Worm (Caenorhabditis elegans): ENCODE data around the gene B0563.5.

B0563.5 gene

ce11 chrX:9154216-9154615 lies 8.3 kb downstream of the B0563.5 start, which contains the start of gene B0563.7:
Gene B0563.7, minus strand, starts transcription at chrX:9154316.
- TF ChIP-seq hnd-1 (tag; optimal IDR thresholded peaks at IDR 0.05): no peak
- no peak for TF ChIP-seq sea-1 (GFP tag; conservative IDR thresholded peaks at IDR 0.05)

- TF ChIP-seq hnd-1 (tag; optimal IDR thresholded peaks at IDR 0.05): no peak
- TF ChIP-seq hmg-4 (GFP tag; optimal IDR thresholded peaks at IDR 0.05): no peak
- no peak for TF ChIP-seq tbx-11 (GFP tag; IDR thresholded peaks at IDR 0.05)
- no peak for TF ChIP-seq ama-1 (optimal IDR thresholded peaks at IDR 0.05)
Observed at ce11 chrX:9155751-9156150, 9.8 kb downstream of the B0563.5 start.

DNA sequence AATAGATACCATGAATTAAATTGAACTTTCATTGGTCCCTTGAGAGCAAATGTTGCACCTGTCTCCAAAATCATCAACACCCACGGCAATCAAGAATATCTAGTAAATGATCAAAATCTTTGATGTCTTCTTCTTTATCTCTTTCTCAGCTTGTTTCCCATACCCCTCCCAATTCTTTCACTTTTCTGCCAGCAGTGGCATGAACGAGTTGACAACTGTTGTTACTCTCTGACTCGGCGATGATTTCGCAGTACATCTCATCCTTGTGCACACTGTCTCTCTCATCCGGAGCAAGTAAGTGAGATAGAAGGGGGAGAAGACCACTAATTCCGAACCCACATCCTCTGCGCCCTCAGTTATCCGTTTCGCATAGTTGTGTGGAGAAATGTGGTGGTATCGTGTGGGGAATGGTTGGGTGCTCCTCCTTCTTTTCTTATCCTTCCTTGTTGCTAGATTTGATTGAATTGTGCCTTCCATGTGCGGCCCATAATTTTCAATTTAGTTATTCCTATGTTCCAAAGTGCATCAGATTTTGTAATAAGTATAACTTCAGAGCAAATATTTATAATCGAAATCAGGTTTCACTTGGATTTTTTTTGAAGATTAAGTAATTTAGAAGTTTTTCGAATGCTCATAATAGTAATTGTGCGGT lies 15.4 kb downstream of the B0563.5 start:
- no peak for TF ChIP-seq ama-1 (optimal IDR thresholded peaks at IDR 0.05)
- no peak for TF ChIP-seq ceh-36 (tag; optimal IDR thresholded peaks at IDR 0.05)
- TF ChIP-seq tbx-37 (GFP tag; conservative IDR thresholded peaks at IDR 0.05): no peak
- TF ChIP-seq tbx-11 (GFP tag; IDR thresholded peaks at IDR 0.05): no peak
- no peak for TF ChIP-seq ets-7 (tag; optimal IDR thresholded peaks at IDR 0.05)
- no peak for TF ChIP-seq F13C5.2 (tag; optimal IDR thresholded peaks at IDR 0.05)
- no peak for TF ChIP-seq flt-1 (GFP tag; IDR thresholded peaks at IDR 0.05)
- no peak for TF ChIP-seq hmg-4 (GFP tag; optimal IDR thresholded peaks at IDR 0.05)
- no peak for TF ChIP-seq scrt-1 (GFP tag; IDR thresholded peaks at IDR 0.05)

- TF ChIP-seq pes-1 (GFP tag; IDR thresholded peaks at IDR 0.05) (no peak), tbx-37 (GFP tag; conservative IDR thresholded peaks at IDR 0.05) (no peak), ets-7 (tag; optimal IDR thresholded peaks at IDR 0.05) (no peak), hnd-1 (tag; optimal IDR thresholded peaks at IDR 0.05) (no peak), aly-1 (tag; optimal IDR thresholded peaks at IDR 0.05) (no peak), ama-1 (optimal IDR thresholded peaks at IDR 0.05) (no peak), tbx-11 (GFP tag; IDR thresholded peaks at IDR 0.05) (no peak), F13C5.2 (tag; optimal IDR thresholded peaks at IDR 0.05) (no peak), flt-1 (GFP tag; IDR thresholded peaks at IDR 0.05) (no peak), scrt-1 (GFP tag; IDR thresholded peaks at IDR 0.05) (no peak), hmg-4 (GFP tag; optimal IDR thresholded peaks at IDR 0.05) (no peak), hmbx-1 (tag; optimal IDR thresholded peaks at IDR 0.05) (no peak), ceh-13 (GFP tag; optimal IDR thresholded peaks at IDR 0.05) (no peak), B0310.2 (tag; optimal IDR thresholded peaks at IDR 0.05) (no peak), tra-4 (tag; optimal IDR thresholded peaks at IDR 0.05) (no peak), ceh-36 (tag; optimal IDR thresholded peaks at IDR 0.05) (no peak), sea-1 (GFP tag; conservative IDR thresholded peaks at IDR 0.05) (no peak)
Observed at ce11 chrX:9162864-9163263, 16.9 kb downstream of the B0563.5 start, which contains the start of gene tsp-11. Gene tsp-11, plus strand, starts transcription at chrX:9163164.

DNA sequence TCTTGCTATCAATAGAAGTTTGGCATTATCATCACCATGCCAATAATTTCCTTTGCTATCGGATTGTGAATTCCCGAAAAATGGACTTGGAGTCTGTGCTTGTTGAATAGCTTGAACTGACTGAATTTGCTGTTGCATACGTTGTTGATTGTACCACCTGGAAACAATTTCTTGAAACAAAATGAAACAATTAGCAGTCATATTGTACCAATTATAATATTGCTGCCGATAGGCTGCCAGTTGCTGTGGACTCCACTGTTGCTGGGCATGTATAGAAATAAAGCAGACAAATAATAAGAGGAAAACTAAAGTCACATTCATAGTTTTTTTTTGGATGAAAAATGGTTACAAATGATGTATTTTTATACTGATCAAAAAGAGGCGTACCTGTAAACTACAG lies 21.0 kb downstream of the B0563.5 start, which contains the start of gene B0563.10:
TSS of gene B0563.10 (minus strand) at position 325 of the 400 bp plus-strand sequence.
- TF ChIP-seq ceh-36 (tag; optimal IDR thresholded peaks at IDR 0.05) (no peak), tra-4 (tag; optimal IDR thresholded peaks at IDR 0.05) (no peak), hnd-1 (tag; optimal IDR thresholded peaks at IDR 0.05) (no peak), scrt-1 (GFP tag; IDR thresholded peaks at IDR 0.05) (no peak), tbx-37 (GFP tag; conservative IDR thresholded peaks at IDR 0.05) (no peak), hmbx-1 (tag; optimal IDR thresholded peaks at IDR 0.05) (no peak), pes-1 (GFP tag; IDR thresholded peaks at IDR 0.05) (no peak), ama-1 (optimal IDR thresholded peaks at IDR 0.05) (no peak)

- TF ChIP-seq hnd-1 (tag; optimal IDR thresholded peaks at IDR 0.05) (no peak), flt-1 (GFP tag; IDR thresholded peaks at IDR 0.05) (no peak), ceh-36 (tag; optimal IDR thresholded peaks at IDR 0.05) (no peak), tbx-37 (GFP tag; conservative IDR thresholded peaks at IDR 0.05) (no peak), sea-1 (GFP tag; conservative IDR thresholded peaks at IDR 0.05) (no peak), B0310.2 (tag; optimal IDR thresholded peaks at IDR 0.05) (no peak), hmg-4 (GFP tag; optimal IDR thresholded peaks at IDR 0.05) (no peak), tra-4 (tag; optimal IDR thresholded peaks at IDR 0.05) (no peak), pes-1 (GFP tag; IDR thresholded peaks at IDR 0.05) (no peak), ama-1 (optimal IDR thresholded peaks at IDR 0.05) (no peak), ets-7 (tag; optimal IDR thresholded peaks at IDR 0.05) (no peak), aly-1 (tag; optimal IDR thresholded peaks at IDR 0.05) (no peak), hmbx-1 (tag; optimal IDR thresholded peaks at IDR 0.05) (no peak), F13C5.2 (tag; optimal IDR thresholded peaks at IDR 0.05) (no peak)
Observed at ce11 chrX:9168239-9168638, 22.3 kb downstream of the B0563.5 start, which contains the start of gene B0563.9. Gene B0563.9, plus strand, starts transcription at chrX:9168539.

DNA sequence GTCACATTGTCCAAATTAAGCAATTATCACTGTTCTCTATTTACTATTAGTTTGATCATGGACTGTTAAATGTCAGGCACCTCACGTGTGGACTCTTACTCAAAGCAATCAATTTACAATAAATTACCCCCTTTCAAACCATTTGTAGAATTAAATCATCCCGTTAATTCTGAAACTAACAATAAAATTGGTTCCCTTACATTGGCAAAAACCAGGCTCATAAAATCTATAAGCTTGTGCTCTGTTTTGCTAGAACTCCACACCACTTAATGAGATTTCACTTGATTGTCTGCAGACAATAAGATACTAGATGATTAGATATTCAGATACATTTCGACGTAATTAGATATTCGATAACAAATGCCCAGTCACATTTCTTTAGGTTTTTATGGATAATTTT lies 24.1 kb downstream of the B0563.5 start:
- TF ChIP-seq ets-7 (tag; optimal IDR thresholded peaks at IDR 0.05) (no peak), scrt-1 (GFP tag; IDR thresholded peaks at IDR 0.05) (no peak), sea-1 (GFP tag; conservative IDR thresholded peaks at IDR 0.05) (no peak), ama-1 (optimal IDR thresholded peaks at IDR 0.05) (no peak), hmbx-1 (tag; optimal IDR thresholded peaks at IDR 0.05) (no peak), pes-1 (GFP tag; IDR thresholded peaks at IDR 0.05) (no peak), tra-4 (tag; optimal IDR thresholded peaks at IDR 0.05) (no peak), ceh-36 (tag; optimal IDR thresholded peaks at IDR 0.05) (no peak), hnd-1 (tag; optimal IDR thresholded peaks at IDR 0.05) (no peak), aly-1 (tag; optimal IDR thresholded peaks at IDR 0.05) (no peak), tbx-37 (GFP tag; conservative IDR thresholded peaks at IDR 0.05) (no peak), B0310.2 (tag; optimal IDR thresholded peaks at IDR 0.05) (no peak), ceh-13 (GFP tag; optimal IDR thresholded peaks at IDR 0.05) (no peak), F13C5.2 (tag; optimal IDR thresholded peaks at IDR 0.05) (no peak), hmg-4 (GFP tag; optimal IDR thresholded peaks at IDR 0.05) (no peak), tbx-11 (GFP tag; IDR thresholded peaks at IDR 0.05) (no peak), flt-1 (GFP tag; IDR thresholded peaks at IDR 0.05) (no peak)

- TF ChIP-seq ceh-13 (GFP tag; optimal IDR thresholded peaks at IDR 0.05): no peak
- TF ChIP-seq tbx-37 (GFP tag; conservative IDR thresholded peaks at IDR 0.05): no peak
- TF ChIP-seq tra-4 (tag; optimal IDR thresholded peaks at IDR 0.05): no peak
- no peak for TF ChIP-seq ceh-36 (tag; optimal IDR thresholded peaks at IDR 0.05)
- no peak for TF ChIP-seq F13C5.2 (tag; optimal IDR thresholded peaks at IDR 0.05)
Observed at ce11 chrX:9171241-9171640, 25.3 kb downstream of the B0563.5 start, which contains the start of gene B0563.1. Gene B0563.1, plus strand, starts transcription at chrX:9171541.
